Worm (Caenorhabditis elegans): ENCODE measurements around the gene clec-49.

The clec-49 gene

DNA sequence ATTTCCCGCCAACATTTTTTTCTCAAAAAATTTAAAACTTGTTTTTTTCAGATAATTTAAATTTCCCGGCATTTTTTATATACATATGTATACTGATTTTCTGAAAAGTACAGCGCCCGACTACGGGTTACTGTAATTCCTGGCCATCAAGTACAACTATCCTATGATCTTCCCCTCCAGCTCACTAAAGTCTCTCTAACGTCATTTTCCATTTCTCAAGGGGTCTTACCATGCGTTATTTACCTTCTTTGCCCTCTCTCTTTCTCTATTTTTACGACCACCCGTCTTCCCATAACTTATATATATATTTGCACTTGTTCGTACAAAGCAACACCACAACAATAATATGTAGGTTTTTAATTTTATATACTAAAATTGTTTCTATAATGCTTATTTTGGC, 5.2 kb upstream of the clec-49 start, which contains the start of gene W04E12.9:
W04E12.9 (plus strand) TSS at position 301 of the 400 bp plus-strand sequence.
- TF ChIP-seq pha-4 (tag; optimal IDR thresholded peaks at IDR 0.05) (no peak), mls-2 (tag; optimal IDR thresholded peaks at IDR 0.05) (no peak), zip-8 (tag; optimal IDR thresholded peaks at IDR 0.05) (no peak), ztf-11 (tag; optimal IDR thresholded peaks at IDR 0.05) (no peak), nhr-2 (tag; optimal IDR thresholded peaks at IDR 0.05) (no peak), snpc-4 (tag; optimal IDR thresholded peaks at IDR 0.05) (no peak), nhr-76 (tag; optimal IDR thresholded peaks at IDR 0.05) (no peak), unc-39 (tag; optimal IDR thresholded peaks at IDR 0.05) (no peak), sptf-1 (tag; optimal IDR thresholded peaks at IDR 0.05) (no peak), ceh-43 (GFP tag; optimal IDR thresholded peaks at IDR 0.05) (no peak), mab-5 (tag; optimal IDR thresholded peaks at IDR 0.05) (no peak), elt-1 (tag; optimal IDR thresholded peaks at IDR 0.05; ENCODE audit: borderline replicate concordance, insufficient read depth) (no peak), nhr-237 (tag; optimal IDR thresholded peaks at IDR 0.05) (no peak), lin-32 (GFP tag; optimal IDR thresholded peaks at IDR 0.05) (no peak), lsy-2 (tag; optimal IDR thresholded peaks at IDR 0.05) (no peak)

DNA sequence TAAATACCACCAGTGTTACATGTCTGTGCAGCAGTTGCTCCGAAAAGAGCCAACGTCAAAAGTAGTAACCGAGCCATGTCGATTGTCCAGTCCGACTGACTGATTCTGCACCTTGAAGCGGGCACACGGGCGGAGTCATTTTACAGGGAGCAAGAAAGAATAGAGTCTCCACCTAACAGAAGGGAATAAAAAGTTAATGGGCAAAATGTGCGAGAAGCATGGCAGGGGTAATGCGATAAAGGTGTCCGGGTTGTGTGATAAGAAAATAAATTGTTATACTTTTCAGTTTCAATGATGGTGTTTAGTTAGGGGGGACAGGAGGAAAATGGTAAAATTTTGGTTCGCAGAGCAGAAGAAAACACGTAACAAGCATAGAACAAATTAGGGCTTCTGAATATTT, 4.2 kb upstream of the clec-49 start, which contains the start of gene clec-50:
clec-50 (minus strand) TSS at position 109 of the 400 bp plus-strand sequence.
- no peak for TF ChIP-seq flh-1 (GFP tag; optimal IDR thresholded peaks at IDR 0.05)
- no peak for TF ChIP-seq zip-8 (tag; optimal IDR thresholded peaks at IDR 0.05)
- no peak for TF ChIP-seq ces-1 (GFP tag; optimal IDR thresholded peaks at IDR 0.05)
- no peak for TF ChIP-seq pha-4 (tag; optimal IDR thresholded peaks at IDR 0.05)
- no peak for TF ChIP-seq elt-1 (tag; optimal IDR thresholded peaks at IDR 0.05; ENCODE audit: borderline replicate concordance, insufficient read depth)
- no peak for TF ChIP-seq lin-13 (tag; optimal IDR thresholded peaks at IDR 0.05)
- no peak for TF ChIP-seq sptf-1 (tag; optimal IDR thresholded peaks at IDR 0.05)
- no peak for TF ChIP-seq mep-1 (tag; optimal IDR thresholded peaks at IDR 0.05)
- TF ChIP-seq ceh-83 (GFP tag; optimal IDR thresholded peaks at IDR 0.05), result no peak

DNA sequence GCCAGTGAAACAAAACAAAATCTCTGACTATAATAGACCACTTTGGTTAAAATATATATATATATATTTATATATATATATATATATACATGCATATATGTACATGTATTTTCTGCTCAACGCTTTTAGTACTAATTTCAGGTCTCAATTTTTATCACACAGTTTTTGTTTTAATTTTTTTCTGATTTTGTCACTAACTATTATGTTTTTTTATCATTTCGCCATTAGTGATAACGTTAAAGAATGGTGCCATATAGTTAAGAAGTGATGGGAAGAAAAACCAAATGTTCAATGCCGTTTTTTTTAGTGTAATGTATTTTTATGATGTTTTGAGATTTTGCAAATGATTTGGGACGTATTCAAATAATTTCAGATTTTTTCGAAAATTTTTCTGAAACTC, 3.3 kb upstream of the clec-49 start:
- TF ChIP-seq ces-1 (GFP tag; optimal IDR thresholded peaks at IDR 0.05), result no peak
- TF ChIP-seq ham-2 (GFP tag; optimal IDR thresholded peaks at IDR 0.05), result no peak
- no peak for TF ChIP-seq lsy-2 (tag; optimal IDR thresholded peaks at IDR 0.05)
- TF ChIP-seq unc-120 (tag; optimal IDR thresholded peaks at IDR 0.05; ENCODE audit: poor library complexity, severe bottlenecking), result no peak
- no peak for TF ChIP-seq unc-62 (GFP tag; optimal IDR thresholded peaks at IDR 0.05)
- no peak for TF ChIP-seq nhr-76 (tag; optimal IDR thresholded peaks at IDR 0.05)
- no peak for TF ChIP-seq mep-1 (tag; optimal IDR thresholded peaks at IDR 0.05)
- TF ChIP-seq nhr-12 (tag; optimal IDR thresholded peaks at IDR 0.05), result no peak
- TF ChIP-seq sptf-1 (tag; optimal IDR thresholded peaks at IDR 0.05), result no peak
- TF ChIP-seq hlh-1 (tag; optimal IDR thresholded peaks at IDR 0.05), result no peak
- TF ChIP-seq bed-3 (GFP tag; optimal IDR thresholded peaks at IDR 0.05), result no peak
- TF ChIP-seq ceh-43 (GFP tag; optimal IDR thresholded peaks at IDR 0.05), result no peak
- TF ChIP-seq drap-1 (GFP tag; optimal IDR thresholded peaks at IDR 0.05), result no peak

ce11 chrV:19752879-19753278, 1.9 kb upstream of the clec-49 start:
- no peak for TF ChIP-seq sem-2 (GFP tag; optimal IDR thresholded peaks at IDR 0.05)
- no peak for TF ChIP-seq tbx-8 (GFP tag; optimal IDR thresholded peaks at IDR 0.05)
- no peak for TF ChIP-seq nhr-12 (tag; optimal IDR thresholded peaks at IDR 0.05)
- TF ChIP-seq zip-8 (tag; optimal IDR thresholded peaks at IDR 0.05), result no peak
- no peak for TF ChIP-seq elt-1 (tag; optimal IDR thresholded peaks at IDR 0.05; ENCODE audit: borderline replicate concordance, insufficient read depth)
- TF ChIP-seq mls-2 (tag; optimal IDR thresholded peaks at IDR 0.05), result no peak

- TF ChIP-seq flh-1 (GFP tag; optimal IDR thresholded peaks at IDR 0.05) (no peak), ceh-43 (GFP tag; optimal IDR thresholded peaks at IDR 0.05) (no peak), nhr-76 (tag; optimal IDR thresholded peaks at IDR 0.05) (no peak), unc-39 (tag; optimal IDR thresholded peaks at IDR 0.05) (no peak), lin-32 (GFP tag; optimal IDR thresholded peaks at IDR 0.05) (no peak), nhr-12 (tag; optimal IDR thresholded peaks at IDR 0.05) (no peak), nhr-28 (tag; optimal IDR thresholded peaks at IDR 0.05) (no peak), ceh-39 (tag; optimal IDR thresholded peaks at IDR 0.05) (no peak), cnd-1 (tag; optimal IDR thresholded peaks at IDR 0.05) (no peak), mls-2 (tag; optimal IDR thresholded peaks at IDR 0.05) (no peak), unc-120 (tag; optimal IDR thresholded peaks at IDR 0.05; ENCODE audit: poor library complexity, severe bottlenecking) (no peak), hlh-1 (tag; optimal IDR thresholded peaks at IDR 0.05) (no peak), sptf-1 (tag; optimal IDR thresholded peaks at IDR 0.05) (no peak)
These were observed 3.9 kb downstream of the clec-49 start for ce11 chrV:19747144-19747543.

Measured in whole organism, mixed stage, embryonic.